Worm (Caenorhabditis elegans) whole organism, L4 larva: Measurements from ENCODE around the gene pro-1.

Source experiments
- D1046.2 ChIP-seq: fragments of 200-800 bp; sonication (Bioruptor generic); IDR thresholded peaks from 2 replicates; pipeline ENCODE4 v1.3.6; 2022; ENCODE audit warnings: missing genetic modification characterization, missing compliant biosample characterization
- T20F7.1 ChIP-seq: fragments of 200-800 bp; sonication (Bioruptor generic); optimal IDR thresholded peaks from 2 replicates; lab custom pipeline; 2018; ENCODE audit warnings: mild to moderate bottlenecking, missing genetic modification characterization, missing compliant biosample characterization
- T26A8.4 ChIP-seq: fragments of 200-800 bp; sonication (Bioruptor generic); IDR thresholded peaks from 2 replicates; pipeline ENCODE4 v1.3.6; 2022; ENCODE audit warnings: missing genetic modification characterization, missing compliant biosample characterization
- Y48G9A.11 ChIP-seq: fragments of 200-800 bp; sonication (Bioruptor generic); IDR thresholded peaks from 2 replicates; pipeline ENCODE4 v1.3.6; 2022; ENCODE audit warnings: missing genetic modification reagents, missing genetic modification characterization, missing compliant biosample characterization
- Y75B8A.6 ChIP-seq: fragments of 200-800 bp; sonication (Bioruptor generic); IDR thresholded peaks from 2 replicates; pipeline ENCODE4 v1.3.6; 2022; ENCODE audit warnings: missing genetic modification reagents, missing genetic modification characterization, missing compliant biosample characterization
- aha-1 ChIP-seq: fragments of 150-350 bp; peaks from one replicate; lab custom pipeline; 2014; ENCODE audit warnings: missing biosample characterization, missing genetic modification characterization
- ama-1 ChIP-seq: fragments of 150-350 bp; optimal IDR thresholded peaks from 2 replicates; lab custom pipeline; 2014; ENCODE audit warnings: inconsistent platforms, mixed read lengths
- ceh-20 ChIP-seq: fragments of 200-800 bp; sonication (Bioruptor generic); IDR thresholded peaks from 2 replicates; pipeline ENCODE4 v1.3.6; 2022; ENCODE audit warnings: missing genetic modification reagents, missing genetic modification characterization, missing compliant biosample characterization
- ceh-28 ChIP-seq: fragments of 150-350 bp; optimal IDR thresholded peaks from 2 replicates; lab custom pipeline; 2014; ENCODE audit warnings: missing biosample characterization, missing genetic modification reagents, missing genetic modification characterization
- ceh-62 ChIP-seq: sonication (generic microtip); optimal IDR thresholded peaks from 2 replicates; lab custom pipeline; 2017; ENCODE audit warnings: missing biosample characterization, missing genetic modification characterization
- ceh-82 ChIP-seq: sonication (generic microtip); optimal IDR thresholded peaks from 2 replicates; lab custom pipeline; 2017; ENCODE audit warnings: missing biosample characterization, missing genetic modification characterization
- cey-2 ChIP-seq: sonication (generic microtip); optimal IDR thresholded peaks from 3 replicates; lab custom pipeline; 2017; ENCODE audit warnings: missing genetic modification characterization, mild to moderate bottlenecking, missing compliant biosample characterization, antibody characterized with exemption, borderline replicate concordance; ENCODE audit not compliant: insufficient read depth
- daf-12 ChIP-seq: fragments of 150-350 bp; optimal IDR thresholded peaks from 2 replicates; lab custom pipeline; 2014; ENCODE audit warnings: missing biosample characterization, missing genetic modification reagents, missing genetic modification characterization
- daf-16 ChIP-seq, 3 experiments: sonication (generic microtip); optimal IDR thresholded peaks; 2 replicates each; lab custom pipeline; 2016 to 2017; ENCODE audit warnings: missing genetic modification characterization in 3 of 3, missing genetic modification reagents in 3 of 3, mild to moderate bottlenecking in 2 of 3, missing compliant biosample characterization in 2 of 3, missing biosample characterization in 1 of 3, moderate library complexity in 1 of 3
- daf-19 ChIP-seq: fragments of 200-800 bp; sonication (Bioruptor generic); conservative IDR thresholded peaks from 2 replicates; pipeline ENCODE4 v1.3.6; 2022; ENCODE audit warnings: missing genetic modification characterization, missing compliant biosample characterization
- daf-8 ChIP-seq: fragments of 200-800 bp; sonication (Bioruptor generic); IDR thresholded peaks from 2 replicates; pipeline ENCODE4 v1.3.6; 2022; ENCODE audit warnings: missing genetic modification characterization, missing compliant biosample characterization
- dmd-8 ChIP-seq: fragments of 200-800 bp; sonication (Bioruptor generic); IDR thresholded peaks from 2 replicates; pipeline ENCODE4 v1.3.6; 2022; ENCODE audit warnings: missing genetic modification characterization, missing compliant biosample characterization
- dmd-9 ChIP-seq: fragments of 200-800 bp; sonication (Bioruptor generic); IDR thresholded peaks from 2 replicates; pipeline ENCODE4 v1.3.6; 2022; ENCODE audit warnings: missing genetic modification reagents, missing genetic modification characterization, missing compliant biosample characterization
- dpl-1 ChIP-seq: fragments of 150-350 bp; optimal IDR thresholded peaks from 2 replicates; lab custom pipeline; 2014; ENCODE audit warnings: missing biosample characterization, missing genetic modification reagents, missing genetic modification characterization
- egl-27 ChIP-seq: sonication (generic microtip); optimal IDR thresholded peaks from 3 replicates; lab custom pipeline; 2017; ENCODE audit warnings: missing biosample characterization, missing genetic modification reagents, missing genetic modification characterization
- fos-1 ChIP-seq: fragments of 150-350 bp; optimal IDR thresholded peaks from 2 replicates; lab custom pipeline; 2014; ENCODE audit warnings: missing biosample characterization, missing genetic modification characterization
- hif-1 ChIP-seq, 2 experiments: sonication (generic microtip); optimal IDR thresholded peaks; 2 replicates each; lab custom pipeline; 2016 to 2017; ENCODE audit warnings: missing compliant biosample characterization in 2 of 2, missing genetic modification characterization in 2 of 2, missing genetic modification reagents in 2 of 2, missing genotype in 2 of 2, mild to moderate bottlenecking in 1 of 2
- hlh-30 ChIP-seq: sonication (generic microtip); optimal IDR thresholded peaks from 2 replicates; lab custom pipeline; 2017; ENCODE audit warnings: antibody characterized with exemption, mild to moderate bottlenecking, missing genetic modification characterization, missing compliant biosample characterization; ENCODE audit not compliant: insufficient read depth
- jun-1 ChIP-seq: fragments of 150-350 bp; optimal IDR thresholded peaks from 2 replicates; lab custom pipeline; 2014; ENCODE audit warnings: missing biosample characterization, missing genetic modification reagents, missing genetic modification characterization
- lim-7 ChIP-seq: fragments of 200-800 bp; sonication (Bioruptor generic); IDR thresholded peaks from 2 replicates; pipeline ENCODE4 v1.3.6; 2022; ENCODE audit warnings: missing genetic modification characterization, missing compliant biosample characterization
- lin-13 ChIP-seq: fragments of 150-350 bp; optimal IDR thresholded peaks from 2 replicates; lab custom pipeline; 2014; ENCODE audit warnings: missing biosample characterization, missing genetic modification reagents, missing genetic modification characterization
- lin-38 ChIP-seq: fragments of 200-800 bp; sonication (Bioruptor generic); IDR thresholded peaks from 2 replicates; pipeline ENCODE4 v1.3.6; 2022; ENCODE audit warnings: missing genetic modification reagents, missing genetic modification characterization, missing compliant biosample characterization
- lsy-2 ChIP-seq, 2 experiments: fragments of 150-350 bp in 1 of 2; sonication (generic microtip) in 1 of 2; optimal IDR thresholded peaks; 2 replicates each; lab custom pipeline; 2014 to 2017; ENCODE audit warnings: missing biosample characterization in 2 of 2, missing genetic modification characterization in 2 of 2
- madf-9 ChIP-seq: fragments of 200-800 bp; sonication (Bioruptor generic); conservative IDR thresholded peaks from 2 replicates; pipeline ENCODE4 v1.3.6; 2022; ENCODE audit warnings: missing genetic modification reagents, missing genetic modification characterization, missing compliant biosample characterization
- mdt-29 ChIP-seq: fragments of 200-800 bp; sonication (Bioruptor generic); IDR thresholded peaks from 2 replicates; pipeline ENCODE4 v1.3.6; 2022; ENCODE audit warnings: missing genetic modification reagents, missing genetic modification characterization, missing compliant biosample characterization
- mep-1 ChIP-seq: fragments of 150-350 bp; sonication (generic microtip); optimal IDR thresholded peaks from 3 replicates; lab custom pipeline; 2014; ENCODE audit warnings: missing biosample characterization, missing genetic modification characterization
- mxl-3 ChIP-seq: fragments of 200-800 bp; sonication (Bioruptor generic); optimal IDR thresholded peaks from 2 replicates; lab custom pipeline; 2018; ENCODE audit warnings: mild to moderate bottlenecking, missing genetic modification characterization, missing compliant biosample characterization
- nhr-11 ChIP-seq: fragments of 150-350 bp; optimal IDR thresholded peaks from 2 replicates; lab custom pipeline; 2014; ENCODE audit warnings: missing biosample characterization, missing genetic modification characterization
- nhr-237 ChIP-seq: sonication (generic microtip); optimal IDR thresholded peaks from 2 replicates; lab custom pipeline; 2017; ENCODE audit warnings: missing biosample characterization, missing genetic modification characterization
- nhr-25 ChIP-seq: sonication (generic microtip); optimal IDR thresholded peaks from 2 replicates; lab custom pipeline; 2017; ENCODE audit warnings: missing genetic modification characterization, mild to moderate bottlenecking, missing compliant biosample characterization, antibody characterized with exemption, moderate library complexity, borderline replicate concordance; ENCODE audit not compliant: insufficient read depth
- nhr-42 ChIP-seq: fragments of 200-800 bp; sonication (Bioruptor generic); IDR thresholded peaks from 2 replicates; pipeline ENCODE4 v1.3.6; 2022; ENCODE audit warnings: missing genetic modification characterization, missing compliant biosample characterization
- nhr-48 ChIP-seq: sonication (generic microtip); optimal IDR thresholded peaks from 2 replicates; lab custom pipeline; 2016; ENCODE audit warnings: mild to moderate bottlenecking, missing genetic modification characterization, missing compliant biosample characterization
- nhr-6 ChIP-seq: fragments of 150-350 bp; optimal IDR thresholded peaks from 2 replicates; lab custom pipeline; 2014; ENCODE audit warnings: missing biosample characterization, missing genetic modification characterization
- nhr-77 ChIP-seq: fragments of 150-350 bp; optimal IDR thresholded peaks from 2 replicates; lab custom pipeline; 2014; ENCODE audit warnings: missing biosample characterization, missing genetic modification characterization
- php-3 ChIP-seq: fragments of 200-800 bp; sonication (Bioruptor generic); IDR thresholded peaks from 2 replicates; pipeline ENCODE4 v1.3.6; 2022; ENCODE audit warnings: missing genetic modification reagents, missing genetic modification characterization, missing compliant biosample characterization
- saeg-2 ChIP-seq: fragments of 200-800 bp; sonication (Bioruptor generic); IDR thresholded peaks from 2 replicates; pipeline ENCODE4 v1.3.6; 2022; ENCODE audit warnings: missing genetic modification reagents, missing genetic modification characterization, missing compliant biosample characterization
- sdz-12 ChIP-seq: fragments of 200-800 bp; sonication (Bioruptor generic); optimal IDR thresholded peaks from 2 replicates; lab custom pipeline; 2018; ENCODE audit warnings: mild to moderate bottlenecking, missing genetic modification characterization, missing compliant biosample characterization
- snpc-4 ChIP-seq: fragments of 150-350 bp; optimal IDR thresholded peaks from 2 replicates; lab custom pipeline; 2014; ENCODE audit warnings: missing biosample characterization, missing genetic modification characterization
- tra-1 ChIP-seq: fragments of 200-800 bp; sonication (Bioruptor generic); IDR thresholded peaks from 2 replicates; pipeline ENCODE4 v1.3.6; 2022; ENCODE audit warnings: missing genetic modification reagents, missing genetic modification characterization, missing compliant biosample characterization
- unc-62 ChIP-seq, 3 experiments: fragments of 150-350 bp in 1 of 3; sonication (generic microtip); optimal IDR thresholded peaks in 2 of 3; peaks in 1 of 3; 1 replicate in 1 of 3; 2 replicates in 2 of 3; lab custom pipeline; 2014 to 2017; ENCODE audit warnings: missing biosample characterization in 3 of 3, missing genetic modification characterization in 3 of 3, missing genetic modification reagents in 3 of 3, missing genotype in 1 of 3
- zag-1 ChIP-seq: fragments of 150-350 bp; optimal IDR thresholded peaks from 2 replicates; lab custom pipeline; 2014; ENCODE audit warnings: missing biosample characterization, missing genetic modification characterization

The pro-1 gene

ce11 chrII:10547311-10547710 lies 5.5 kb upstream of the pro-1 start (continued):
- TF ChIP-seq T26A8.4 (GFP tag; lab: Robert Waterston, UW) = peak; percentile 50
- TF ChIP-seq fos-1 (tag; lab: Kevin White, UChicago) = no peak
- 0 out of 2 replicates have a peak, but pooled peaks have one; percentile 23 for TF ChIP-seq ceh-20
- 0 out of 2 replicates have a peak, but pooled peaks have one; percentile 22 for TF ChIP-seq php-3 (GFP tag; lab: Robert Waterston, UW)
- TF ChIP-seq daf-12 = no peak
- TF ChIP-seq nhr-237 = no peak
- no peak for TF ChIP-seq ceh-62 (tag; lab: Kevin White, UChicago)
- TF ChIP-seq lin-38 (GFP tag; lab: Robert Waterston, UW) = no peak
- TF ChIP-seq saeg-2 (GFP tag; lab: Robert Waterston, UW) = 0 out of 2 replicates have a peak, but pooled peaks have one; percentile 56
- TF ChIP-seq egl-27 (tag; lab: Kevin White, UChicago) = no peak
- peak; percentile 39; the same call in 1 of the 2 replicates for TF ChIP-seq tra-1 (GFP tag; lab: Robert Waterston, UW)
- TF ChIP-seq daf-19 (GFP tag; lab: Robert Waterston, UW) = no peak
- TF ChIP-seq hif-1 (tag; optimal IDR thresholded peaks at IDR 0.05; lab: Kevin White, UChicago) = peak in 1 of 2 experiments; percentile 55
- no peak for TF ChIP-seq zag-1 (tag; lab: Kevin White, UChicago)
- no peak for TF ChIP-seq dpl-1
- TF ChIP-seq madf-9 (GFP tag; lab: Robert Waterston, UW) = peak; percentile 26; the same call in 1 of the 2 replicates
- TF ChIP-seq sdz-12 (GFP tag; lab: Kevin White, UChicago) = no peak
- TF ChIP-seq lin-13 = no peak
- peak; percentile 54 for TF ChIP-seq lim-7
- peak; percentile 76; the same call in 1 of the 2 replicates for TF ChIP-seq D1046.2 (GFP tag; lab: Robert Waterston, UW)

ce11 chrII:10546784-10547087 lies 4.9 kb upstream of the pro-1 start:
- peak in 1 of 2 experiments; percentile 69 for TF ChIP-seq unc-62 (GFP tag; optimal IDR thresholded peaks at IDR 0.05 in 1 of 2; lab: Kevin White, UChicago)
- TF ChIP-seq unc-62 (tag; optimal IDR thresholded peaks at IDR 0.05; lab: Kevin White, UChicago) = no peak
- TF ChIP-seq jun-1 (tag; lab: Kevin White, UChicago) = no peak
- TF ChIP-seq T20F7.1 (GFP tag; lab: Kevin White, UChicago) = peak; percentile 39
- TF ChIP-seq hlh-30 = no peak
- TF ChIP-seq ceh-28 (tag; lab: Kevin White, UChicago) = no peak
- TF ChIP-seq nhr-42 (GFP tag; lab: Robert Waterston, UW) = no peak
- peak; percentile 18 for TF ChIP-seq mep-1 (tag; lab: Kevin White, UChicago)
- peak; percentile 20 for TF ChIP-seq nhr-25 (tag; lab: Kevin White, UChicago)
- no peak for TF ChIP-seq ceh-82 (tag; lab: Kevin White, UChicago)
- TF ChIP-seq lsy-2 (tag; optimal IDR thresholded peaks at IDR 0.05; lab: Kevin White, UChicago) = peak in 1 of 2 experiments; percentile 19
- TF ChIP-seq daf-16 (GFP tag; optimal IDR thresholded peaks at IDR 0.05; lab: Kevin White, UChicago) = no peak
- no peak for TF ChIP-seq daf-16 (tag; optimal IDR thresholded peaks at IDR 0.05; lab: Kevin White, UChicago)
- peak; percentile 22 for TF ChIP-seq nhr-77 (tag; lab: Kevin White, UChicago)
- TF ChIP-seq dmd-9 (GFP tag; lab: Robert Waterston, UW) = no peak
- peak; percentile 57 for TF ChIP-seq ama-1
- peak; percentile 21 for TF ChIP-seq lin-13
- no peak for TF ChIP-seq snpc-4 (tag; lab: Kevin White, UChicago)

ce11 chrII:10545924-10546783 lies 4.4 kb upstream of the pro-1 start:
- peak; percentile 25; the same call in 1 of the 2 replicates for TF ChIP-seq Y48G9A.11 (GFP tag; lab: Robert Waterston, UW)
- TF ChIP-seq php-3 (GFP tag; lab: Robert Waterston, UW) = peak; percentile 35; the same call in 1 of the 2 replicates
- TF ChIP-seq mdt-29 = peak; percentile 29; the same call in 1 of the 2 replicates
- peak; percentile 46 for TF ChIP-seq nhr-11 (tag; lab: Kevin White, UChicago)
- TF ChIP-seq daf-8 (GFP tag; lab: Robert Waterston, UW) = no peak
- peak; percentile 10; the same call in 1 of the 2 replicates for TF ChIP-seq dmd-8 (GFP tag; lab: Robert Waterston, UW)
- TF ChIP-seq nhr-48 (tag; lab: Kevin White, UChicago) = no peak
- peak; percentile 3 for TF ChIP-seq mxl-3 (GFP tag; lab: Kevin White, UChicago)
- no peak for TF ChIP-seq nhr-42 (GFP tag; lab: Robert Waterston, UW)
- TF ChIP-seq cey-2 (tag; lab: Kevin White, UChicago) = no peak
- no peak for TF ChIP-seq nhr-6 (tag; lab: Kevin White, UChicago)
- peak; percentile 37; the same call in 1 of the 2 replicates for TF ChIP-seq Y75B8A.6 (GFP tag; lab: Robert Waterston, UW)
- TF ChIP-seq aha-1 (tag; lab: Kevin White, UChicago) = peak; percentile 98
